Fruit fly (Drosophila melanogaster): ENCODE results near the gene CG9444.

Gene CG9444

dm6 chr3R:9677734-9678341 is 6.2 kb downstream of the CG9444 start, which contains the start of gene p23:
Gene p23, plus strand, starts transcription at chr3R:9677927.
- no peak for TF ChIP-seq svp (GFP tag)
- TF ChIP-seq net (GFP tag; optimal IDR thresholded peaks at IDR 0.05): no peak
- TF ChIP-seq fkh (GFP tag; optimal IDR thresholded peaks at IDR 0.05): peak; percentile 11
- TF ChIP-seq esn (GFP tag; optimal IDR thresholded peaks at IDR 0.05): no peak
- no peak for TF ChIP-seq Hr39 (GFP tag; optimal IDR thresholded peaks at IDR 0.05)
- TF ChIP-seq CG11902 (GFP tag; optimal IDR thresholded peaks at IDR 0.05): no peak
- TF ChIP-seq OdsH (GFP tag; optimal IDR thresholded peaks at IDR 0.05): no peak
- no peak for TF ChIP-seq CG32006 (GFP tag; optimal IDR thresholded peaks at IDR 0.05)
- no peak for TF ChIP-seq CG1621 (tag; optimal IDR thresholded peaks at IDR 0.05)
- TF ChIP-seq CG16779 (tag; optimal IDR thresholded peaks at IDR 0.05): no peak
- no peak for TF ChIP-seq vri (GFP tag; optimal IDR thresholded peaks at IDR 0.05)
- no peak for TF ChIP-seq CG10631 (GFP tag; optimal IDR thresholded peaks at IDR 0.05)
- no peak for TF ChIP-seq CG8119 (GFP tag; IDR thresholded peaks at IDR 0.05)
- TF ChIP-seq fd59A (GFP tag; optimal IDR thresholded peaks at IDR 0.05): no peak
- TF ChIP-seq eg (GFP tag; IDR thresholded peaks at IDR 0.05): 0 out of 3 replicates have a peak, but pooled peaks have one; percentile 9
- TF ChIP-seq achi (GFP tag; optimal IDR thresholded peaks at IDR 0.05): peak; percentile 81
- TF ChIP-seq pdm3 (GFP tag; optimal IDR thresholded peaks at IDR 0.05): no peak
- TF ChIP-seq Gug (GFP tag; IDR thresholded peaks at IDR 0.05): no peak
- TF ChIP-seq Hr38 (GFP tag; optimal IDR thresholded peaks at IDR 0.05): no peak
- TF ChIP-seq cyc (GFP tag; optimal IDR thresholded peaks at IDR 0.05): no peak
- TF ChIP-seq CG9139 (GFP tag; optimal IDR thresholded peaks at IDR 0.05): peak; percentile 9
- TF ChIP-seq ss (GFP tag; optimal IDR thresholded peaks at IDR 0.05): peak in 1 of 2 experiments; percentile 43
- TF ChIP-seq CG15336 (GFP tag; IDR thresholded peaks at IDR 0.05): no peak
- no peak for TF ChIP-seq Eip75B (GFP tag; optimal IDR thresholded peaks at IDR 0.05)
- no peak for TF ChIP-seq Smox (GFP tag; optimal IDR thresholded peaks at IDR 0.05)
- TF ChIP-seq Sox14 (GFP tag; optimal IDR thresholded peaks at IDR 0.05): peak; percentile 66
- TF ChIP-seq CG6276 (GFP tag; optimal IDR thresholded peaks at IDR 0.05): no peak
- TF ChIP-seq dsx (GFP tag; optimal IDR thresholded peaks at IDR 0.05; ENCODE audit: poor library complexity, severe bottlenecking): peak; percentile 34
- TF ChIP-seq CG8632 (GFP tag; optimal IDR thresholded peaks at IDR 0.05): no peak
- TF ChIP-seq CG11762 (GFP tag; optimal IDR thresholded peaks at IDR 0.05; ENCODE audit: insufficient read depth): no peak

DNA sequence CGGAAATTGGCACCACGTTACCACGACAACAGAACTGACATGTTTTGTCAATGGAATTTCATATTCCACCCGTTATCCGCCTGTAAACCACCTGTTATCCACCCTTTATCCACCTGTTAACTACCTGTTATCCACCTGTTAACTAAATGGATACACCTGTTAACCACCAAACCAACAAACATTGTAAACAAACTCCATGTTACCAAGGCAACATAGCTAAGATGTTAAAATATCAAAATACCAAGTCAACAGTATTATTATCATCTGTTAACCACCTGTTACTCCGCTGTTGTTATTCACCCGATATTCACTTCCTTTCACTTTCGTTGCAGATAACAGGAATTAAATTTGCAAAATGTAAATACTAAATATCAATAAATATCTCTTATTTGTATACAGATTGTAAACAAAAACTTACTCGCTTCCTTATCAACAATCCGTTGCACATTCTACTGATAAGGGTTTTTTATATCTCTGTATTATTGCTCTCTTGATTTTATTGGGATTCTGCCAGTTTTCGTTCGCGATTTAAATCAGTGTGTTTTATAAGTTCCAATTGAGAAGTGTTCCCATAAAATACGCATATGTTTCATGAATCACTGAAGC is 9.0 kb downstream of the CG9444 start, which contains the start of gene Nepl12:
TSS of gene Nepl12 (plus strand) at position 556 of the 606 bp plus-strand sequence.
- peak; percentile 12 for TF ChIP-seq CG6792 (GFP tag; optimal IDR thresholded peaks at IDR 0.05)
- no peak for TF ChIP-seq fd59A (GFP tag; optimal IDR thresholded peaks at IDR 0.05)
- TF ChIP-seq dac (GFP tag; optimal IDR thresholded peaks at IDR 0.05): no peak
- peak; percentile 8 for TF ChIP-seq achi (GFP tag; optimal IDR thresholded peaks at IDR 0.05)
- TF ChIP-seq spab (GFP tag; optimal IDR thresholded peaks at IDR 0.05): no peak
- TF ChIP-seq CG34406 (GFP tag; optimal IDR thresholded peaks at IDR 0.05): peak; percentile 9
- peak; percentile 19 for TF ChIP-seq CG11902 (GFP tag; optimal IDR thresholded peaks at IDR 0.05)
- TF ChIP-seq salr (GFP tag; optimal IDR thresholded peaks at IDR 0.05): peak in 1 of 2 experiments; percentile 22
- TF ChIP-seq CG3032 (tag; optimal IDR thresholded peaks at IDR 0.05): no peak
- TF ChIP-seq CG8319 (GFP tag; optimal IDR thresholded peaks at IDR 0.05): peak; percentile 18
- TF ChIP-seq CG8632 (GFP tag; optimal IDR thresholded peaks at IDR 0.05): peak; percentile 27

DNA sequence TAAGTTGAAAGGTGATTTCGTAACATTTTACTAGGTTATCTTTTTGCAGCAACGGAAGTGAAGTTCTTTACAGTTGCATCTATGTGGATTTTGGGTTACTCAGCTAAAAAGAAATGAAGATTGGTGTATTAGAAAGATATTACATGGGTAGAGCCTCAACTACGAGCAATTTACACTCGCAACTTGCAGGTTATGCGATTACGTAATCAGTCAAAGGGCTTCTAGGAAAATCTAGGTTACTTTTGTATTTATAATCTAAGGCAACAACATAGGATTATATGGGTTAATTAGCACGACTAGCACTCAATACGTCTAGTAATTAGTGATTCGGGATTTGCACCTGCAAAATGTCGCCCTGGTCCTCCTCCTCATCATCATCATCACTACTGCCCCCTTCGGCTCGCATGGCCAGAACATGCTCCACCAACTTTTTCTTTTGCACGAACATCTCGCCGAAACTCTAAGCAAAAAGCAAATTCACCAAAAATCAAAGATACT is 9.8 kb downstream of the CG9444 start, which contains the start of gene Dhc1:
TSS of gene Dhc1 (minus strand) at position 448 of the 498 bp plus-strand sequence.
- TF ChIP-seq CG11762 (GFP tag; optimal IDR thresholded peaks at IDR 0.05; ENCODE audit: insufficient read depth) (no peak), net (GFP tag; optimal IDR thresholded peaks at IDR 0.05) (no peak), CG8119 (GFP tag; IDR thresholded peaks at IDR 0.05) (no peak), CG32006 (GFP tag; optimal IDR thresholded peaks at IDR 0.05) (no peak), lz (GFP tag; optimal IDR thresholded peaks at IDR 0.05) (no peak), fd85E (GFP tag; optimal IDR thresholded peaks at IDR 0.05) (no peak), CG6163 (GFP tag; IDR thresholded peaks at IDR 0.05) (no peak), Lpt (GFP tag; optimal IDR thresholded peaks at IDR 0.05) (no peak), fkh (GFP tag; optimal IDR thresholded peaks at IDR 0.05) (no peak), CG6792 (GFP tag; optimal IDR thresholded peaks at IDR 0.05) (no peak), OdsH (GFP tag; optimal IDR thresholded peaks at IDR 0.05) (no peak), CG7368 (GFP tag; optimal IDR thresholded peaks at IDR 0.05) (no peak), CG6808 (GFP tag; optimal IDR thresholded peaks at IDR 0.05) (no peak), CG10631 (GFP tag; optimal IDR thresholded peaks at IDR 0.05) (no peak), CG8319 (GFP tag; optimal IDR thresholded peaks at IDR 0.05) (no peak), Met (GFP tag; optimal IDR thresholded peaks at IDR 0.05) (no peak), achi (GFP tag; optimal IDR thresholded peaks at IDR 0.05) (no peak), Hr38 (GFP tag; optimal IDR thresholded peaks at IDR 0.05) (no peak)
